Worm (Caenorhabditis elegans) whole organism, young adult: Measurements from ENCODE around the gene spp-1.

Experiments
- ama-1 ChIP-seq, 3 experiments: fragments of 150-350 bp in 1 of 3; sonication (generic microtip) in 2 of 3; optimal IDR thresholded peaks; 2 replicates each; lab custom pipeline; 2014 to 2018; ENCODE audit warnings: missing biosample characterization in 2 of 3, missing genetic modification characterization in 2 of 3, missing genetic modification reagents in 2 of 3
- ceh-100 ChIP-seq: fragments of 200-800 bp; sonication (Bioruptor generic); IDR thresholded peaks from 2 replicates; pipeline ENCODE4 v1.3.6; 2022; ENCODE audit warnings: missing genetic modification reagents, missing genetic modification characterization, missing compliant biosample characterization
- die-1 ChIP-seq: sonication (generic microtip); optimal IDR thresholded peaks from 2 replicates; lab custom pipeline; 2016; ENCODE audit warnings: missing genotype, mild to moderate bottlenecking, missing genetic modification characterization, missing compliant biosample characterization
- efl-1 ChIP-seq: fragments of 150-350 bp; optimal IDR thresholded peaks from 2 replicates; lab custom pipeline; 2014; ENCODE audit warnings: missing biosample characterization, missing genetic modification reagents, missing genetic modification characterization
- hmg-20 ChIP-seq: fragments of 200-800 bp; sonication (Bioruptor generic); IDR thresholded peaks from 2 replicates; pipeline ENCODE4 v1.3.6; 2022; ENCODE audit warnings: missing genetic modification reagents, missing genetic modification characterization, missing compliant biosample characterization
- let-526 ChIP-seq: fragments of 200-800 bp; sonication (Bioruptor generic); IDR thresholded peaks from 2 replicates; pipeline ENCODE4 v1.3.6; 2022; ENCODE audit warnings: missing genetic modification reagents, missing genetic modification characterization, missing compliant biosample characterization
- ztf-25 ChIP-seq: fragments of 200-800 bp; sonication (Bioruptor generic); IDR thresholded peaks from 2 replicates; pipeline ENCODE4 v1.3.6; 2022; ENCODE audit warnings: missing genetic modification reagents, missing genetic modification characterization, missing compliant biosample characterization

DNA sequence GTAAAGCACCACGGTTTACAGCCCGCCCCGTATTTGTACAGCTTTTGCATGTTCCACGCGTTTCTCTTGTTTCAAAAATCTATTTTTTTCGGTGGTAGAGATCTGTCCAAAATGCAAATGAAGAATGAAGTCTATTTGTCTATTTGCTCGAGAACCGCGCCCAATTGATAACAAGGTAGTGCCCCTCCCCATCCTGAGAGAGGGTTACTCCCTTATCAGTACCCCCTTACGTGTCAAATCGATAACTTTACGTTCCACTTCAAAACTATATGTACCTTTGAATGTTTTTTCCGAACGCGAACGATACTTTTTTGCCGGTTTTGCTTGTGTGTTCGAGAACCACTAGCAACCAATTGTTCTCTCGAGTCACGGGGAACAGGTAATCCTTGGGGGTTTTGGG lies 20.6 kb upstream of the spp-1 start:
- TF ChIP-seq efl-1 (GFP tag; lab: Kevin White, UChicago) (no peak), ztf-25 (GFP tag; lab: Robert Waterston, UW) (no peak), let-526 (GFP tag; lab: Robert Waterston, UW) (no peak), ceh-100 (GFP tag; lab: Robert Waterston, UW) (no peak), ama-1 (optimal IDR thresholded peaks at IDR 0.05; lab: Kevin White, UChicago) (no peak), ama-1 (GFP tag; optimal IDR thresholded peaks at IDR 0.05; lab: Kevin White, UChicago) (no peak), hmg-20 (GFP tag; lab: Robert Waterston, UW) (no peak), die-1 (tag; lab: Kevin White, UChicago) (no peak)
